Fruit fly (Drosophila melanogaster): ENCODE results near the gene CG16758.

DNA sequence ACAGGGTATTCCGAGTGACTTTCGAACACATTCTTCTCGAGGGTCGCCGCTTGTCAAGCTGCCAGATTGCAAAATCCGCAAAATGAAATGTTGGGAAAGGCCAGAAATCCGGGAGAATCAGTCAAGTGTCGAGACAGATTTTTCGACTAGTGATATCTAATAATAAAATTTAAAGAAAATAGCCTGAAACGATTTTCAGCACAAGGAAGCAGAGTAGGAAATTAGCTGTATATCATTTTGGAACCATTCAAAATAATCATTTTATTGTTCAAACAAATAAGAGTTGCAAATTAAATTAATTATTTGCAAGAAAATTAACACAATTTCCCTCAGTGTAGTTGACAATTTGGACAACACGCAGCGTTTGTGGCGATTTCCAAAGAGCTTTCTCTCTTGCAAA lies 27.2 kb upstream of the CG16758 start:
- no peak for TF ChIP-seq Dll (optimal IDR thresholded peaks at IDR 0.05)
- no peak for TF ChIP-seq CG8478 (optimal IDR thresholded peaks at IDR 0.05)
- no peak for TF ChIP-seq psq (optimal IDR thresholded peaks at IDR 0.05)
- TF ChIP-seq usp (GFP tag; optimal IDR thresholded peaks at IDR 0.05): no peak
